Fruit fly (Drosophila melanogaster) whole organism, embryonic: ENCODE data around the gene CG17803.

ENCODE experiments used
- Atf6 ChIP-seq: fragments of 200-800 bp; sonication (Bioruptor generic); IDR thresholded peaks from 2 replicates; pipeline ENCODE4 v1.3.6; 2022; ENCODE audit warnings: missing biosample characterization, missing genetic modification characterization
- BtbVII ChIP-seq: fragments of 200-800 bp; sonication (Bioruptor generic); optimal IDR thresholded peaks from 3 replicates; lab custom pipeline; 2017; ENCODE audit warnings: missing biosample characterization, mild to moderate bottlenecking, missing genetic modification characterization
- CG10267 ChIP-seq: fragments of 200-800 bp; sonication (Bioruptor generic); optimal IDR thresholded peaks from 2 replicates; lab custom pipeline; 2018; ENCODE audit warnings: missing biosample characterization, mild to moderate bottlenecking, missing genetic modification characterization, moderate library complexity
- CG10366 ChIP-seq: fragments of 200-800 bp; sonication (Bioruptor generic); IDR thresholded peaks from 2 replicates; pipeline ENCODE4 v1.3.6; 2022; ENCODE audit warnings: missing biosample characterization, missing genetic modification characterization
- CG10565 ChIP-seq: fragments of 200-800 bp; sonication (Bioruptor generic); optimal IDR thresholded peaks from 3 replicates; lab custom pipeline; 2016; ENCODE audit warnings: missing biosample characterization, mild to moderate bottlenecking, missing genetic modification characterization
- CG10959 ChIP-seq: fragments of 200-800 bp; sonication (Bioruptor generic); IDR thresholded peaks from 2 replicates; pipeline ENCODE4 v1.3.6; 2022; ENCODE audit warnings: missing biosample characterization, missing genetic modification characterization
- CG1233 ChIP-seq: fragments of 200-800 bp; sonication (Bioruptor generic); optimal IDR thresholded peaks from 4 replicates; lab custom pipeline; 2018; ENCODE audit warnings: missing biosample characterization, mild to moderate bottlenecking, missing genetic modification characterization
- CG12744 ChIP-seq: fragments of 200-800 bp; sonication (Bioruptor generic); optimal IDR thresholded peaks from 2 replicates; lab custom pipeline; 2016; ENCODE audit warnings: missing biosample characterization, missing genetic modification characterization
- CG15601 ChIP-seq: fragments of 200-800 bp; sonication (Bioruptor generic); optimal IDR thresholded peaks from 3 replicates; lab custom pipeline; 2019; ENCODE audit warnings: missing biosample characterization, mild to moderate bottlenecking, missing genetic modification characterization, moderate library complexity
- CG18599 ChIP-seq: fragments of 200-800 bp; sonication (Bioruptor generic); optimal IDR thresholded peaks from 3 replicates; lab custom pipeline; 2017; ENCODE audit warnings: missing biosample characterization, missing genetic modification characterization, mild to moderate bottlenecking, moderate library complexity, missing genetic modification reagents
- CG2202 ChIP-seq: fragments of 200-800 bp; sonication (Bioruptor generic); optimal IDR thresholded peaks from 2 replicates; lab custom pipeline; 2018; ENCODE audit warnings: missing biosample characterization, mild to moderate bottlenecking, missing genetic modification characterization
- CG2875 ChIP-seq: fragments of 200-800 bp; sonication (Bioruptor generic); optimal IDR thresholded peaks from 2 replicates; lab custom pipeline; 2017; ENCODE audit warnings: missing biosample characterization, mild to moderate bottlenecking, missing genetic modification characterization, missing genetic modification reagents
- CG32772 ChIP-seq: fragments of 200-800 bp; sonication (Bioruptor generic); IDR thresholded peaks from 2 replicates; pipeline ENCODE4 v1.3.6; 2022; ENCODE audit warnings: missing biosample characterization, missing genetic modification characterization
- CG3407 ChIP-seq: fragments of 200-800 bp; sonication (Bioruptor generic); optimal IDR thresholded peaks from 2 replicates; lab custom pipeline; 2018; ENCODE audit warnings: missing biosample characterization, mild to moderate bottlenecking, missing genetic modification characterization
- CG34224 ChIP-seq: fragments of 200-800 bp; sonication (Bioruptor generic); IDR thresholded peaks from 3 replicates; pipeline ENCODE4 v1.3.6; 2022; ENCODE audit warnings: missing biosample characterization, missing genetic modification characterization; ENCODE audit not compliant: partially characterized antibody
- CG42726 ChIP-seq: fragments of 200-800 bp; sonication (Bioruptor generic); IDR thresholded peaks from 2 replicates; pipeline ENCODE4 v1.3.6; 2022; ENCODE audit warnings: missing biosample characterization, missing genetic modification characterization; ENCODE audit not compliant: partially characterized antibody
- CG5953 ChIP-seq: fragments of 200-800 bp; sonication (Bioruptor generic); IDR thresholded peaks from 2 replicates; pipeline ENCODE4 v1.3.6; 2022; ENCODE audit warnings: missing biosample characterization, missing genetic modification characterization
- CG6254 ChIP-seq: fragments of 200-800 bp; sonication (Bioruptor generic); optimal IDR thresholded peaks from 3 replicates; lab custom pipeline; 2017; ENCODE audit warnings: mild to moderate bottlenecking, missing biosample characterization, missing genetic modification reagents, missing genetic modification characterization
- CG6791 ChIP-seq: fragments of 200-800 bp; sonication (Bioruptor generic); IDR thresholded peaks from 3 replicates; pipeline ENCODE4 v1.3.6; 2022; ENCODE audit warnings: missing biosample characterization, missing genetic modification characterization; ENCODE audit not compliant: partially characterized antibody
- CG7556 ChIP-seq: fragments of 200-800 bp; sonication (Bioruptor generic); optimal IDR thresholded peaks from 2 replicates; lab custom pipeline; 2017; ENCODE audit warnings: missing biosample characterization, mild to moderate bottlenecking, missing genetic modification characterization
- CG8281 ChIP-seq: fragments of 200-800 bp; sonication (Bioruptor generic); optimal IDR thresholded peaks from 2 replicates; lab custom pipeline; 2018; ENCODE audit warnings: missing biosample characterization, mild to moderate bottlenecking, missing genetic modification characterization, moderate library complexity
- Dip3 ChIP-seq: fragments of 200-800 bp; sonication (Bioruptor generic); optimal IDR thresholded peaks from 3 replicates; lab custom pipeline; 2016; ENCODE audit warnings: missing biosample characterization, missing genetic modification characterization
- Dll ChIP-seq: fragments of 200-800 bp; sonication (Bioruptor generic); IDR thresholded peaks from 4 replicates; pipeline ENCODE4 v1.3.6; 2022; ENCODE audit warnings: missing biosample characterization, missing genetic modification characterization; ENCODE audit not compliant: partially characterized antibody
- Dref ChIP-seq: fragments of 200-800 bp; sonication (Bioruptor generic); IDR thresholded peaks from 2 replicates; pipeline ENCODE4 v1.3.6; 2022; ENCODE audit warnings: missing biosample characterization, missing genetic modification characterization
- Elba2 ChIP-seq: fragments of 200-800 bp; sonication (Bioruptor generic); optimal IDR thresholded peaks from 3 replicates; lab custom pipeline; 2016; ENCODE audit warnings: missing biosample characterization, missing genetic modification characterization
- Fer1 ChIP-seq: fragments of 200-800 bp; sonication (Bioruptor generic); optimal IDR thresholded peaks from 2 replicates; lab custom pipeline; 2017; ENCODE audit warnings: missing biosample characterization, mild to moderate bottlenecking, missing genetic modification characterization
- Hr78 ChIP-seq, 2 experiments: fragments of 200-800 bp in 1 of 2; fragments of >200 bp in 1 of 2; sonication (Bioruptor generic) in 1 of 2; optimal IDR thresholded peaks; 2 replicates each; lab custom pipeline; 2017 to 2019; ENCODE audit warnings: missing biosample characterization in 2 of 2, missing genetic modification characterization in 2 of 2, mild to moderate bottlenecking in 1 of 2, moderate library complexity in 1 of 2
- MBD-R2 ChIP-seq: fragments of 200-800 bp; sonication (Bioruptor generic); IDR thresholded peaks from 2 replicates; pipeline ENCODE4 v1.3.6; 2022; ENCODE audit warnings: missing biosample characterization, missing genetic modification characterization
- Nf-YB ChIP-seq: fragments of 200-800 bp; sonication (Bioruptor generic); optimal IDR thresholded peaks from 3 replicates; lab custom pipeline; 2019; ENCODE audit warnings: missing biosample characterization, mild to moderate bottlenecking, missing genetic modification characterization, moderate library complexity
- Poxn ChIP-seq: fragments of 200-800 bp; sonication (Bioruptor generic); IDR thresholded peaks from 2 replicates; pipeline ENCODE4 v1.3.6; 2022; ENCODE audit warnings: missing biosample characterization, missing genetic modification characterization
- Spps ChIP-seq: fragments of 200-800 bp; sonication (Bioruptor generic); optimal IDR thresholded peaks from 2 replicates; lab custom pipeline; 2018; ENCODE audit warnings: missing biosample characterization, mild to moderate bottlenecking, missing genetic modification characterization
- Tbp ChIP-seq: fragments of >200 bp; optimal IDR thresholded peaks from 2 replicates; lab custom pipeline; 2018; ENCODE audit warnings: missing biosample characterization, missing genetic modification characterization
- bab2 ChIP-seq: fragments of 200-800 bp; sonication (Bioruptor generic); optimal IDR thresholded peaks from 2 replicates; lab custom pipeline; 2016; ENCODE audit warnings: missing biosample characterization, missing genetic modification characterization
- bsh ChIP-seq, 2 experiments: fragments of 200-800 bp; sonication (Bioruptor generic); optimal IDR thresholded peaks; 2 replicates each; lab custom pipeline; 2017 to 2018; ENCODE audit warnings: mild to moderate bottlenecking in 2 of 2, missing biosample characterization in 2 of 2, missing genetic modification characterization in 2 of 2, moderate library complexity in 1 of 2
- cwo ChIP-seq: fragments of 200-800 bp; sonication (Bioruptor generic); optimal IDR thresholded peaks from 3 replicates; lab custom pipeline; 2017; ENCODE audit warnings: missing biosample characterization, missing genetic modification characterization, mild to moderate bottlenecking, moderate library complexity, missing genetic modification reagents
- ems ChIP-seq: fragments of 200-800 bp; sonication (Bioruptor generic); optimal IDR thresholded peaks from 3 replicates; lab custom pipeline; 2016; ENCODE audit warnings: missing biosample characterization, missing genetic modification characterization
- fd102C ChIP-seq: fragments of 200-800 bp; sonication (Bioruptor generic); optimal IDR thresholded peaks from 2 replicates; lab custom pipeline; 2018; ENCODE audit warnings: missing biosample characterization, mild to moderate bottlenecking, missing genetic modification characterization, moderate library complexity
- hb ChIP-seq: fragments of 200-800 bp; sonication (Bioruptor generic); IDR thresholded peaks from 3 replicates; pipeline ENCODE4 v1.3.6; 2022; ENCODE audit warnings: missing biosample characterization, missing genetic modification characterization; ENCODE audit not compliant: partially characterized antibody
- ken ChIP-seq: fragments of 200-800 bp; sonication (Bioruptor generic); IDR thresholded peaks from 3 replicates; pipeline ENCODE4 v1.3.6; 2022; ENCODE audit warnings: missing biosample characterization, missing genetic modification characterization
- kni ChIP-seq: fragments of 200-800 bp; sonication (Bioruptor generic); optimal IDR thresholded peaks from 3 replicates; lab custom pipeline; 2017; ENCODE audit warnings: mild to moderate bottlenecking, missing biosample characterization, missing genetic modification reagents, missing genetic modification characterization
- lab ChIP-seq: fragments of 200-800 bp; sonication (Bioruptor generic); optimal IDR thresholded peaks from 3 replicates; lab custom pipeline; 2017; ENCODE audit warnings: missing biosample characterization, missing genetic modification characterization, mild to moderate bottlenecking, moderate library complexity, missing genetic modification reagents
- mam ChIP-seq: fragments of 200-800 bp; sonication (Bioruptor generic); optimal IDR thresholded peaks from 3 replicates; lab custom pipeline; 2016; ENCODE audit warnings: missing biosample characterization, missing genetic modification characterization
- pfk ChIP-seq: fragments of 200-800 bp; sonication (Bioruptor generic); optimal IDR thresholded peaks from 2 replicates; lab custom pipeline; 2018; ENCODE audit warnings: missing biosample characterization, mild to moderate bottlenecking, missing genetic modification characterization, moderate library complexity
- repo ChIP-seq: fragments of 200-800 bp; sonication (Bioruptor generic); optimal IDR thresholded peaks from 2 replicates; lab custom pipeline; 2016; ENCODE audit warnings: missing biosample characterization, missing genetic modification characterization
- sima ChIP-seq: fragments of 200-800 bp; sonication (Bioruptor generic); optimal IDR thresholded peaks from 2 replicates; lab custom pipeline; 2016; ENCODE audit warnings: missing biosample characterization, missing genetic modification characterization
- tin ChIP-seq: fragments of 200-800 bp; sonication (Bioruptor generic); optimal IDR thresholded peaks from 3 replicates; lab custom pipeline; 2016; ENCODE audit warnings: missing biosample characterization, missing genetic modification characterization
- ttk ChIP-seq: fragments of 200-800 bp; sonication (Bioruptor generic); IDR thresholded peaks from 2 replicates; pipeline ENCODE4 v2.1.2; 2022; ENCODE audit warnings: missing biosample characterization, missing genetic modification characterization
- wor ChIP-seq: fragments of 200-800 bp; sonication (Bioruptor generic); IDR thresholded peaks from 2 replicates; pipeline ENCODE4 v1.3.6; 2022; ENCODE audit warnings: missing biosample characterization, missing genetic modification characterization
- zen ChIP-seq: fragments of 200-800 bp; sonication (Bioruptor generic); optimal IDR thresholded peaks from 3 replicates; lab custom pipeline; 2018; ENCODE audit warnings: missing biosample characterization, mild to moderate bottlenecking, missing genetic modification characterization, moderate library complexity
- zfh1 ChIP-seq: fragments of 200-800 bp; sonication (Bioruptor generic); IDR thresholded peaks from 3 replicates; pipeline ENCODE4 v1.3.6; 2022; ENCODE audit warnings: missing biosample characterization, missing genetic modification characterization

The CG17803 gene

dm6 chr3R:17828653-17829052 lies 27.3 kb upstream of the CG17803 start (continued):
- no peak for TF ChIP-seq CG32772 (GFP tag; lab: Robert Waterston, UW)
- peak; percentile 51 for TF ChIP-seq CG3407 (GFP tag; lab: Kevin White, UChicago)
- peak; percentile 24 for TF ChIP-seq CG18599 (GFP tag; lab: Kevin White, UChicago)
- TF ChIP-seq ems: no peak
- no peak for TF ChIP-seq wor
- TF ChIP-seq mam (GFP tag; lab: Kevin White, UChicago): no peak
- 0 out of 3 replicates have a peak, but pooled peaks have one; percentile 29 for TF ChIP-seq zfh1 (GFP tag; lab: Robert Waterston, UW)
- TF ChIP-seq CG8281 (tag; lab: Kevin White, UChicago): peak; percentile 73
- TF ChIP-seq CG12744 (GFP tag; lab: Kevin White, UChicago): no peak
- no peak for TF ChIP-seq Nf-YB (GFP tag; lab: Kevin White, UChicago)
- TF ChIP-seq Atf6 (GFP tag; lab: Robert Waterston, UW): no peak
- no peak for TF ChIP-seq Elba2 (GFP tag; lab: Kevin White, UChicago)
- peak; percentile 32 for TF ChIP-seq lab (GFP tag; lab: Kevin White, UChicago)
- no peak for TF ChIP-seq CG34224
- TF ChIP-seq Tbp (GFP tag; lab: Kevin White, UChicago): no peak
- peak in 1 of 2 experiments; percentile 46 for TF ChIP-seq bsh (GFP tag; optimal IDR thresholded peaks at IDR 0.05; lab: Kevin White, UChicago)
- TF ChIP-seq CG42726: no peak
- TF ChIP-seq ken (GFP tag; lab: Robert Waterston, UW): 0 out of 3 replicates have a peak, but pooled peaks have one; percentile 6
- TF ChIP-seq Dref (GFP tag; lab: Robert Waterston, UW): no peak
- TF ChIP-seq pfk (GFP tag; lab: Kevin White, UChicago): no peak
- peak; percentile 60 for TF ChIP-seq CG2875 (GFP tag; lab: Kevin White, UChicago)
- TF ChIP-seq CG1233: peak; percentile 10
- peak; percentile 5 for TF ChIP-seq CG6254 (GFP tag; lab: Kevin White, UChicago)
- TF ChIP-seq kni (GFP tag; lab: Kevin White, UChicago): peak; percentile 52
- TF ChIP-seq bab2 (GFP tag; lab: Kevin White, UChicago): no peak
- TF ChIP-seq CG5953: no peak; the same call in 1 of the 2 replicates
- TF ChIP-seq CG7556 (GFP tag; lab: Kevin White, UChicago): peak; percentile 9
- TF ChIP-seq Hr78 (GFP tag; optimal IDR thresholded peaks at IDR 0.05; lab: Kevin White, UChicago): peak in 1 of 2 experiments; percentile 53
- no peak for TF ChIP-seq BtbVII (GFP tag; lab: Kevin White, UChicago)
- no peak for TF ChIP-seq tin (GFP tag; lab: Kevin White, UChicago)
- TF ChIP-seq cwo (GFP tag; lab: Kevin White, UChicago): no peak
- no peak for TF ChIP-seq Dip3
- TF ChIP-seq repo (GFP tag; lab: Kevin White, UChicago): no peak
- TF ChIP-seq CG15601: peak; percentile 57
- TF ChIP-seq MBD-R2 (GFP tag; lab: Robert Waterston, UW): no peak
- no peak for TF ChIP-seq sima (GFP tag; lab: Kevin White, UChicago)
- TF ChIP-seq CG10959 (GFP tag; lab: Robert Waterston, UW): no peak
- no peak for TF ChIP-seq hb (GFP tag; lab: Robert Waterston, UW)
- TF ChIP-seq CG10267 (tag; lab: Kevin White, UChicago): no peak
- TF ChIP-seq Dll (GFP tag; lab: Robert Waterston, UW): no peak
- peak; percentile 73 for TF ChIP-seq CG2202
- TF ChIP-seq CG10366: no peak
- no peak for TF ChIP-seq fd102C
- no peak for TF ChIP-seq ttk (GFP tag; lab: Robert Waterston, UW)
- TF ChIP-seq Fer1 (GFP tag; lab: Kevin White, UChicago): peak; percentile 49
- no peak for TF ChIP-seq Spps (tag; lab: Kevin White, UChicago)
- no peak for TF ChIP-seq CG10565 (GFP tag; lab: Kevin White, UChicago)
- no peak for TF ChIP-seq Poxn (GFP tag; lab: Robert Waterston, UW)
- no peak for TF ChIP-seq zen (tag; lab: Kevin White, UChicago)
- no peak for TF ChIP-seq CG6791 (GFP tag; lab: Robert Waterston, UW)
